Fruit fly (Drosophila melanogaster) whole organism, adult: Measurements from ENCODE around the gene CG43219.

Experiments
- CG11617 ChIP-seq: fragments of 200-800 bp; sonication (Bioruptor generic); optimal IDR thresholded peaks from 2 replicates; lab custom pipeline; 2017; ENCODE audit warnings: mild to moderate bottlenecking, missing biosample characterization, missing genetic modification reagents, missing genetic modification characterization
- CG12768 ChIP-seq: fragments of 200-800 bp; sonication (Bioruptor generic); optimal IDR thresholded peaks from 2 replicates; lab custom pipeline; 2017; ENCODE audit warnings: missing biosample characterization, missing genetic modification characterization, mild to moderate bottlenecking, moderate library complexity, missing genetic modification reagents
- CG14711 ChIP-seq: fragments of 200-800 bp; sonication (Bioruptor generic); optimal IDR thresholded peaks from 2 replicates; lab custom pipeline; 2018; ENCODE audit warnings: missing biosample characterization, mild to moderate bottlenecking, missing genetic modification characterization, moderate library complexity
- CG1620 ChIP-seq: fragments of 200-800 bp; sonication (Bioruptor generic); optimal IDR thresholded peaks from 2 replicates; lab custom pipeline; 2016; ENCODE audit warnings: missing biosample characterization, missing genetic modification characterization
- CG33017 ChIP-seq: fragments of 200-800 bp; sonication (Bioruptor generic); optimal IDR thresholded peaks from 2 replicates; lab custom pipeline; 2018; ENCODE audit warnings: missing biosample characterization, mild to moderate bottlenecking, missing genetic modification characterization, moderate library complexity
- CG5204 ChIP-seq: fragments of 200-800 bp; sonication (Bioruptor generic); optimal IDR thresholded peaks from 2 replicates; lab custom pipeline; 2016; ENCODE audit warnings: missing biosample characterization, missing genetic modification characterization
- CG7045 ChIP-seq: fragments of 200-800 bp; sonication (Bioruptor generic); optimal IDR thresholded peaks from 2 replicates; lab custom pipeline; 2017; ENCODE audit warnings: missing biosample characterization, mild to moderate bottlenecking, missing genetic modification characterization
- CG7101 ChIP-seq: fragments of 200-800 bp; sonication (Bioruptor generic); optimal IDR thresholded peaks from 2 replicates; lab custom pipeline; 2018; ENCODE audit warnings: missing biosample characterization, mild to moderate bottlenecking, missing genetic modification characterization, moderate library complexity
- Clk ChIP-seq: fragments of 200-800 bp; sonication (Bioruptor generic); optimal IDR thresholded peaks from 2 replicates; lab custom pipeline; 2017; ENCODE audit warnings: missing biosample characterization, missing genetic modification characterization
- Crg-1 ChIP-seq: fragments of 200-800 bp; sonication (Bioruptor generic); optimal IDR thresholded peaks from 2 replicates; lab custom pipeline; 2016; ENCODE audit warnings: missing biosample characterization, missing genetic modification characterization
- Hr96 ChIP-seq: fragments of 200-800 bp; sonication (Bioruptor generic); optimal IDR thresholded peaks from 2 replicates; lab custom pipeline; 2016; ENCODE audit warnings: missing biosample characterization, missing genetic modification characterization
- Mnt ChIP-seq: fragments of 200-800 bp; sonication (Bioruptor generic); optimal IDR thresholded peaks from 2 replicates; lab custom pipeline; 2016; ENCODE audit warnings: missing biosample characterization, mild to moderate bottlenecking, missing genetic modification characterization
- bab1 ChIP-seq: fragments of 200-800 bp; sonication (Bioruptor generic); optimal IDR thresholded peaks from 3 replicates; lab custom pipeline; 2019; ENCODE audit warnings: missing biosample characterization, mild to moderate bottlenecking, missing genetic modification characterization, moderate library complexity
- cic ChIP-seq: fragments of 200-800 bp; sonication (Bioruptor generic); optimal IDR thresholded peaks from 2 replicates; lab custom pipeline; 2017; ENCODE audit warnings: missing biosample characterization, mild to moderate bottlenecking, missing genetic modification characterization, moderate library complexity
- cnc ChIP-seq, 2 experiments: fragments of >200 bp; optimal IDR thresholded peaks; 2 replicates each; lab custom pipeline; 2017
- kay ChIP-seq: fragments of 200-800 bp; sonication (Bioruptor generic); peaks from one replicate; lab custom pipeline; 2016; ENCODE audit warnings: missing biosample characterization, missing genetic modification characterization, borderline replicate concordance
- ovo ChIP-seq: fragments of 200-800 bp; sonication (Bioruptor generic); optimal IDR thresholded peaks from 2 replicates; lab custom pipeline; 2016; ENCODE audit warnings: missing biosample characterization, missing genetic modification characterization
- pad ChIP-seq: fragments of 200-800 bp; sonication (Bioruptor generic); optimal IDR thresholded peaks from 3 replicates; lab custom pipeline; 2017; ENCODE audit warnings: missing biosample characterization, missing genetic modification characterization, mild to moderate bottlenecking, moderate library complexity, missing genetic modification reagents
- tj ChIP-seq: fragments of 200-800 bp; sonication (Bioruptor generic); optimal IDR thresholded peaks from 3 replicates; lab custom pipeline; 2017; ENCODE audit warnings: missing biosample characterization, mild to moderate bottlenecking, missing genetic modification characterization, moderate library complexity
- toe ChIP-seq: fragments of 200-800 bp; sonication (Bioruptor generic); optimal IDR thresholded peaks from 2 replicates; lab custom pipeline; 2016; ENCODE audit warnings: missing biosample characterization, missing genetic modification characterization

CG43219 gene

dm6 chr3L:21251381-21251780 lies 31.2 kb downstream of the CG43219 start:
- TF ChIP-seq CG33017 (tag; lab: Kevin White, UChicago), result no peak
- no peak for TF ChIP-seq CG7101 (tag; lab: Kevin White, UChicago)
- no peak for TF ChIP-seq Crg-1 (GFP tag; lab: Kevin White, UChicago)
- no peak for TF ChIP-seq Hr96 (GFP tag; lab: Kevin White, UChicago)

- no peak for TF ChIP-seq kay (GFP tag; lab: Kevin White, UChicago)
- no peak for TF ChIP-seq Mnt (GFP tag; lab: Kevin White, UChicago)
- no peak for TF ChIP-seq pad (GFP tag; lab: Kevin White, UChicago)
These were observed 32.3 kb downstream of the CG43219 start for dm6 chr3L:21252525-21252924.

dm6 chr3L:21252932-21253760 lies 32.9 kb downstream of the CG43219 start:
- no peak for TF ChIP-seq CG33017 (tag; lab: Kevin White, UChicago)
- no peak for TF ChIP-seq pad (GFP tag; lab: Kevin White, UChicago)
- no peak for TF ChIP-seq CG7101 (tag; lab: Kevin White, UChicago)
- TF ChIP-seq Mnt (GFP tag; lab: Kevin White, UChicago), result no peak
- TF ChIP-seq kay (GFP tag; lab: Kevin White, UChicago), result no peak
- no peak for TF ChIP-seq CG7045 (GFP tag; lab: Kevin White, UChicago)
- no peak for TF ChIP-seq CG5204 (GFP tag; lab: Kevin White, UChicago)
- no peak for TF ChIP-seq CG14711 (tag; lab: Kevin White, UChicago)
- TF ChIP-seq CG1620, result no peak
- TF ChIP-seq CG11617, result no peak
- TF ChIP-seq ovo (GFP tag; lab: Kevin White, UChicago), result no peak
- no peak for TF ChIP-seq tj (GFP tag; lab: Kevin White, UChicago)
- no peak for TF ChIP-seq Clk
- TF ChIP-seq cnc (optimal IDR thresholded peaks at IDR 0.05; lab: Kevin White, UChicago), result no peak
- TF ChIP-seq Hr96 (GFP tag; lab: Kevin White, UChicago), result no peak

- no peak for TF ChIP-seq ovo (GFP tag; lab: Kevin White, UChicago)
- no peak for TF ChIP-seq CG12768 (GFP tag; lab: Kevin White, UChicago)
- no peak for TF ChIP-seq bab1
These were observed 33.7 kb downstream of the CG43219 start for dm6 chr3L:21253761-21254523.

dm6 chr3L:21254524-21254972 lies 34.3 kb downstream of the CG43219 start:
- TF ChIP-seq CG14711 (tag; lab: Kevin White, UChicago), result no peak
- TF ChIP-seq Clk, result no peak
- TF ChIP-seq tj (GFP tag; lab: Kevin White, UChicago), result no peak
- no peak for TF ChIP-seq CG7101 (tag; lab: Kevin White, UChicago)
- TF ChIP-seq CG7045 (GFP tag; lab: Kevin White, UChicago), result no peak
- no peak for TF ChIP-seq toe (GFP tag; lab: Kevin White, UChicago)
- no peak for TF ChIP-seq CG5204 (GFP tag; lab: Kevin White, UChicago)
- TF ChIP-seq pad (GFP tag; lab: Kevin White, UChicago), result no peak
- no peak for TF ChIP-seq cic (GFP tag; lab: Kevin White, UChicago)
- TF ChIP-seq Mnt (GFP tag; lab: Kevin White, UChicago), result no peak
- no peak for TF ChIP-seq CG1620
- TF ChIP-seq ovo (GFP tag; lab: Kevin White, UChicago), result no peak

dm6 chr3L:21256062-21257023 lies 36.1 kb downstream of the CG43219 start:
- no peak for TF ChIP-seq CG14711 (tag; lab: Kevin White, UChicago)
- TF ChIP-seq cic (GFP tag; lab: Kevin White, UChicago), result no peak
- no peak for TF ChIP-seq CG12768 (GFP tag; lab: Kevin White, UChicago)
- TF ChIP-seq Clk, result no peak
- no peak for TF ChIP-seq pad (GFP tag; lab: Kevin White, UChicago)
